Worm (Caenorhabditis elegans) whole organism, early embryonic: ENCODE data around the gene T19C3.2.
A peak's percentile ranks its signal among the peaks of the same experiment; 100 is the strongest.

ENCODE experiments used
- B0310.2 ChIP-seq: sonication (generic microtip); optimal IDR thresholded peaks from 2 replicates; lab custom pipeline; 2016; ENCODE audit warnings: mild to moderate bottlenecking, missing genetic modification characterization, missing compliant biosample characterization
- F13C5.2 ChIP-seq: sonication (generic microtip); optimal IDR thresholded peaks from 2 replicates; lab custom pipeline; 2017; ENCODE audit warnings: mild to moderate bottlenecking, missing genetic modification characterization, inconsistent platforms, missing compliant biosample characterization
- aly-1 ChIP-seq: sonication (generic microtip); optimal IDR thresholded peaks from 2 replicates; lab custom pipeline; 2016; ENCODE audit warnings: missing genetic modification characterization, missing compliant biosample characterization
- ama-1 ChIP-seq: fragments of 150-350 bp; optimal IDR thresholded peaks from 2 replicates; lab custom pipeline; 2014
- ceh-13 ChIP-seq: fragments of 200-800 bp; sonication (Bioruptor generic); optimal IDR thresholded peaks from 2 replicates; lab custom pipeline; 2018; ENCODE audit warnings: mild to moderate bottlenecking, missing genetic modification characterization, missing compliant biosample characterization
- ceh-36 ChIP-seq: sonication (generic microtip); optimal IDR thresholded peaks from 2 replicates; lab custom pipeline; 2016; ENCODE audit warnings: missing genetic modification characterization, inconsistent platforms, missing compliant biosample characterization
- ets-7 ChIP-seq: sonication (generic microtip); optimal IDR thresholded peaks from 2 replicates; lab custom pipeline; 2016; ENCODE audit warnings: missing genotype, missing genetic modification characterization, missing compliant biosample characterization
- flt-1 ChIP-seq: fragments of 200-800 bp; sonication (Bioruptor generic); IDR thresholded peaks from 2 replicates; pipeline ENCODE4 v1.3.6; 2022; ENCODE audit warnings: missing genetic modification characterization, missing compliant biosample characterization
- hmbx-1 ChIP-seq: sonication (generic microtip); optimal IDR thresholded peaks from 2 replicates; lab custom pipeline; 2016; ENCODE audit warnings: mild to moderate bottlenecking, missing genetic modification characterization, missing compliant biosample characterization
- hmg-4 ChIP-seq: fragments of 200-800 bp; sonication (Bioruptor generic); optimal IDR thresholded peaks from 2 replicates; lab custom pipeline; 2018; ENCODE audit warnings: mild to moderate bottlenecking, missing genetic modification characterization, missing compliant biosample characterization
- hnd-1 ChIP-seq: sonication (generic microtip); optimal IDR thresholded peaks from 2 replicates; lab custom pipeline; 2016; ENCODE audit warnings: missing genetic modification characterization, missing compliant biosample characterization
- pes-1 ChIP-seq: fragments of 200-800 bp; sonication (Bioruptor generic); IDR thresholded peaks from 2 replicates; pipeline ENCODE4 v1.3.6; 2022; ENCODE audit warnings: missing genetic modification reagents, missing genetic modification characterization, missing compliant biosample characterization
- scrt-1 ChIP-seq: fragments of 200-800 bp; sonication (Bioruptor generic); IDR thresholded peaks from 2 replicates; pipeline ENCODE4 v1.3.6; 2022; ENCODE audit warnings: missing genetic modification characterization, missing compliant biosample characterization
- sea-1 ChIP-seq: fragments of 200-800 bp; sonication (Bioruptor generic); conservative IDR thresholded peaks from 2 replicates; pipeline ENCODE4 v1.3.6; 2022; ENCODE audit warnings: missing genetic modification characterization, missing compliant biosample characterization
- tbx-11 ChIP-seq: fragments of 200-800 bp; sonication (Bioruptor generic); IDR thresholded peaks from 2 replicates; pipeline ENCODE4 v1.3.6; 2022; ENCODE audit warnings: missing genetic modification characterization, missing compliant biosample characterization
- tbx-37 ChIP-seq: fragments of 200-800 bp; sonication (Bioruptor generic); conservative IDR thresholded peaks from 2 replicates; pipeline ENCODE4 v1.3.6; 2022; ENCODE audit warnings: missing genetic modification reagents, missing genetic modification characterization, missing compliant biosample characterization
- tra-4 ChIP-seq: sonication (generic microtip); optimal IDR thresholded peaks from 2 replicates; lab custom pipeline; 2017; ENCODE audit warnings: missing genetic modification characterization, missing compliant biosample characterization

T19C3.2 gene

ce11 chrIII:638319-638718 lies 21.0 kb upstream of the T19C3.2 start, which contains the start of gene sbds-1:
sbds-1 (minus strand) TSS chrIII:638419.
- no peak for TF ChIP-seq sea-1 (GFP tag; lab: Robert Waterston, UW)
- TF ChIP-seq F13C5.2 (tag; lab: Kevin White, UChicago): no peak
- no peak for TF ChIP-seq ceh-36
- no peak for TF ChIP-seq B0310.2 (tag; lab: Kevin White, UChicago)
- no peak for TF ChIP-seq hnd-1 (tag; lab: Kevin White, UChicago)
- no peak for TF ChIP-seq ets-7 (tag; lab: Kevin White, UChicago)
- no peak for TF ChIP-seq tbx-11 (GFP tag; lab: Robert Waterston, UW)
- TF ChIP-seq tbx-37: no peak
- TF ChIP-seq ceh-13 (GFP tag; lab: Kevin White, UChicago): no peak
- no peak for TF ChIP-seq scrt-1 (GFP tag; lab: Robert Waterston, UW)
- TF ChIP-seq ama-1 (lab: Kevin White, UChicago): no peak
- TF ChIP-seq hmbx-1 (tag; lab: Kevin White, UChicago): no peak
- TF ChIP-seq pes-1: no peak
- TF ChIP-seq tra-4: no peak
- TF ChIP-seq flt-1 (GFP tag; lab: Robert Waterston, UW): no peak
- TF ChIP-seq hmg-4: no peak

ce11 chrIII:636067-636466 lies 18.7 kb upstream of the T19C3.2 start, which contains the start of gene T19C3.7:
T19C3.7 (minus strand) TSS chrIII:636167.
- no peak for TF ChIP-seq ceh-13 (GFP tag; lab: Kevin White, UChicago)
- no peak for TF ChIP-seq hnd-1 (tag; lab: Kevin White, UChicago)
- TF ChIP-seq ceh-36: no peak
- TF ChIP-seq pes-1: no peak
- TF ChIP-seq F13C5.2 (tag; lab: Kevin White, UChicago): no peak
- TF ChIP-seq scrt-1 (GFP tag; lab: Robert Waterston, UW): no peak
- TF ChIP-seq flt-1 (GFP tag; lab: Robert Waterston, UW): no peak
- TF ChIP-seq aly-1: no peak
- TF ChIP-seq B0310.2 (tag; lab: Kevin White, UChicago): no peak
- no peak for TF ChIP-seq ets-7 (tag; lab: Kevin White, UChicago)
- TF ChIP-seq hmg-4: no peak
- no peak for TF ChIP-seq hmbx-1 (tag; lab: Kevin White, UChicago)
- no peak for TF ChIP-seq tra-4
- no peak for TF ChIP-seq ama-1 (lab: Kevin White, UChicago)
- TF ChIP-seq sea-1 (GFP tag; lab: Robert Waterston, UW): no peak
- no peak for TF ChIP-seq tbx-11 (GFP tag; lab: Robert Waterston, UW)
- no peak for TF ChIP-seq tbx-37

ce11 chrIII:634618-635017 lies 17.3 kb upstream of the T19C3.2 start, which contains the start of gene fem-2:
fem-2 (minus strand) TSS chrIII:634626.
- no peak for TF ChIP-seq ama-1 (lab: Kevin White, UChicago)
- TF ChIP-seq F13C5.2 (tag; lab: Kevin White, UChicago): peak; percentile 12

ce11 chrIII:631421-631820 lies 14.1 kb upstream of the T19C3.2 start, which contains the start of gene T19C3.6:
T19C3.6 (minus strand) TSS chrIII:631521.
- TF ChIP-seq tbx-37: no peak
- no peak for TF ChIP-seq B0310.2 (tag; lab: Kevin White, UChicago)
- no peak for TF ChIP-seq tbx-11 (GFP tag; lab: Robert Waterston, UW)
- TF ChIP-seq hmg-4: no peak
- TF ChIP-seq hmbx-1 (tag; lab: Kevin White, UChicago): no peak
- no peak for TF ChIP-seq ama-1 (lab: Kevin White, UChicago)
- TF ChIP-seq F13C5.2 (tag; lab: Kevin White, UChicago): no peak
- TF ChIP-seq tra-4: no peak

ce11 chrIII:628942-629341 lies 11.6 kb upstream of the T19C3.2 start:
- TF ChIP-seq tbx-11 (GFP tag; lab: Robert Waterston, UW) (peak; percentile 46; the same call in 1 of the 2 replicates), scrt-1 (GFP tag; lab: Robert Waterston, UW) (peak; percentile 75), pes-1 (peak; percentile 62; the same call in 1 of the 2 replicates), tbx-37 (peak; percentile 47)

ce11 chrIII:627838-628237 lies 10.5 kb upstream of the T19C3.2 start, which contains the start of gene T19C3.5:
T19C3.5 (minus strand) TSS chrIII:627938.
- TF ChIP-seq tbx-11 (GFP tag; lab: Robert Waterston, UW) (no peak), ama-1 (lab: Kevin White, UChicago) (no peak), hnd-1 (tag; lab: Kevin White, UChicago) (no peak)

- TF ChIP-seq ama-1 (lab: Kevin White, UChicago): no peak
- no peak for TF ChIP-seq pes-1
- TF ChIP-seq scrt-1 (GFP tag; lab: Robert Waterston, UW): no peak
- TF ChIP-seq ceh-36: no peak
- TF ChIP-seq sea-1 (GFP tag; lab: Robert Waterston, UW): no peak
- no peak for TF ChIP-seq flt-1 (GFP tag; lab: Robert Waterston, UW)
- no peak for TF ChIP-seq ceh-13 (GFP tag; lab: Kevin White, UChicago)
- no peak for TF ChIP-seq tbx-11 (GFP tag; lab: Robert Waterston, UW)
- TF ChIP-seq B0310.2 (tag; lab: Kevin White, UChicago): no peak
- TF ChIP-seq F13C5.2 (tag; lab: Kevin White, UChicago): no peak
Measured at ce11 chrIII:626091-626490, 8.7 kb upstream of the T19C3.2 start.

ce11 chrIII:623754-624153 lies 6.4 kb upstream of the T19C3.2 start:
- TF ChIP-seq sea-1 (GFP tag; lab: Robert Waterston, UW) (no peak), F13C5.2 (tag; lab: Kevin White, UChicago) (peak; percentile 54), hmg-4 (peak; percentile 71)
